Worm (Caenorhabditis elegans): Measurements from ENCODE around the gene C04G6.11.

Gene C04G6.11

ce11 chrII:5055129-5055666 is 48.4 kb downstream of the C04G6.11 start, which contains the start of the genes ify-1 and rpl-22 (continued):
- TF ChIP-seq lsl-1 (GFP tag; optimal IDR thresholded peaks at IDR 0.05) (peak; percentile 95), T26A5.8 (tag; optimal IDR thresholded peaks at IDR 0.05) (no peak), hlh-12 (tag; optimal IDR thresholded peaks at IDR 0.05) (no peak), mcd-1 (GFP tag; IDR thresholded peaks at IDR 0.05) (peak; percentile 98), somi-1 (GFP tag; optimal IDR thresholded peaks at IDR 0.05) (no peak), tbx-9 (tag; optimal IDR thresholded peaks at IDR 0.05; ENCODE audit: borderline replicate concordance) (no peak), mxl-1 (tag; optimal IDR thresholded peaks at IDR 0.05) (peak; percentile 37), hmg-1.2 (GFP tag; IDR thresholded peaks at IDR 0.05) (peak; percentile 71), zfh-2 (GFP tag; conservative IDR thresholded peaks at IDR 0.05) (no peak), ama-1 (optimal IDR thresholded peaks at IDR 0.05) (no peak), ama-1 (GFP tag; optimal IDR thresholded peaks at IDR 0.05) (no peak), ztf-6 (GFP tag; IDR thresholded peaks at IDR 0.05) (no peak), egrh-3 (GFP tag; IDR thresholded peaks at IDR 0.05) (peak; percentile 77), nhr-120 (GFP tag; IDR thresholded peaks at IDR 0.05) (no peak), bed-2 (GFP tag; IDR thresholded peaks at IDR 0.05) (no peak), nhr-179 (tag; optimal IDR thresholded peaks at IDR 0.05) (no peak), Y67H2A.10 (GFP tag; conservative IDR thresholded peaks at IDR 0.05) (no peak), madf-3 (GFP tag; IDR thresholded peaks at IDR 0.05) (peak; percentile 77; the same call in 1 of the 2 replicates), xnd-1 (tag; optimal IDR thresholded peaks at IDR 0.05) (peak; percentile 52), ztf-3 (GFP tag; optimal IDR thresholded peaks at IDR 0.05) (no peak), hrde-1 (tag; optimal IDR thresholded peaks at IDR 0.05; ENCODE audit: borderline replicate concordance) (peak; percentile 45), dpl-1 (GFP tag; optimal IDR thresholded peaks at IDR 0.05) (peak; percentile 82), ztf-28 (GFP tag; IDR thresholded peaks at IDR 0.05) (0 out of 2 replicates have a peak, but pooled peaks have one; percentile 42), F23B12.7 (tag; optimal IDR thresholded peaks at IDR 0.05; ENCODE audit: insufficient read depth) (peak; percentile 79), rcor-1 (GFP tag; IDR thresholded peaks at IDR 0.05) (peak; percentile 89), ceh-40 (GFP tag; IDR thresholded peaks at IDR 0.05) (no peak), K11D2.4 (GFP tag; IDR thresholded peaks at IDR 0.05) (peak; percentile 66; the same call in 1 of the 2 replicates), die-1 (tag; optimal IDR thresholded peaks at IDR 0.05) (peak; percentile 7), F49E8.2 (tag; optimal IDR thresholded peaks at IDR 0.05; ENCODE audit: insufficient read depth) (peak; percentile 93), F37B4.10 (GFP tag; IDR thresholded peaks at IDR 0.05) (no peak), ztf-22 (GFP tag; optimal IDR thresholded peaks at IDR 0.05) (no peak), B0261.1 (tag; optimal IDR thresholded peaks at IDR 0.05) (peak; percentile 34), ztf-18 (tag; optimal IDR thresholded peaks at IDR 0.05) (peak; percentile 63), B0035.1 (tag; optimal IDR thresholded peaks at IDR 0.05) (no peak), K12H6.12 (tag; optimal IDR thresholded peaks at IDR 0.05) (peak; percentile 56), madf-10 (tag; optimal IDR thresholded peaks at IDR 0.05) (peak; percentile 56), ceh-100 (GFP tag; IDR thresholded peaks at IDR 0.05) (peak; percentile 90), nhr-80 (tag; optimal IDR thresholded peaks at IDR 0.05) (peak; percentile 36), hmg-20 (GFP tag; IDR thresholded peaks at IDR 0.05) (peak; percentile 48; the same call in 1 of the 2 replicates), ztf-26 (tag; optimal IDR thresholded peaks at IDR 0.05) (peak; percentile 26), C06A6.2 (GFP tag; conservative IDR thresholded peaks at IDR 0.05) (no peak), let-607 (tag; optimal IDR thresholded peaks at IDR 0.05) (peak; percentile 27 to 76), attf-6 (GFP tag; IDR thresholded peaks at IDR 0.05) (no peak), mes-4 (tag; optimal IDR thresholded peaks at IDR 0.05) (no peak), mel-28 (tag; optimal IDR thresholded peaks at IDR 0.05; ENCODE audit: borderline replicate concordance) (no peak), rpc-1 (optimal IDR thresholded peaks at IDR 0.05) (peak; percentile 26), rpc-1 (tag; optimal IDR thresholded peaks at IDR 0.05) (peak; percentile 4), nfya-1 (tag; optimal IDR thresholded peaks at IDR 0.05; ENCODE audit: borderline replicate concordance, insufficient read depth) (no peak), fkh-3 (tag; optimal IDR thresholded peaks at IDR 0.05) (no peak)
